Fruit fly (Drosophila melanogaster) whole organism, wandering third instar larva: ENCODE data around the gene CG10801.

Experiments used
- Abd-B ChIP-seq: fragments of >200 bp; optimal IDR thresholded peaks from 2 replicates; lab custom pipeline; 2017; ENCODE audit warnings: missing biosample characterization, missing genetic modification characterization
- CG32264 ChIP-seq: fragments of 200-800 bp; sonication (Bioruptor generic); optimal IDR thresholded peaks from 2 replicates; lab custom pipeline; 2016; ENCODE audit warnings: missing biosample characterization, missing genetic modification characterization
- CG9705 ChIP-seq: fragments of 200-800 bp; sonication (Bioruptor generic); optimal IDR thresholded peaks from 2 replicates; lab custom pipeline; 2018; ENCODE audit warnings: missing biosample characterization, mild to moderate bottlenecking, missing genetic modification characterization
- CrebA ChIP-seq: fragments of 200-800 bp; sonication (Bioruptor generic); optimal IDR thresholded peaks from 2 replicates; lab custom pipeline; 2016; ENCODE audit warnings: missing biosample characterization, mild to moderate bottlenecking, missing genetic modification characterization, borderline replicate concordance
- Dfd ChIP-seq: fragments of >200 bp; optimal IDR thresholded peaks from 2 replicates; lab custom pipeline; 2017; ENCODE audit warnings: missing biosample characterization, missing genetic modification characterization
- Dif ChIP-seq: fragments of 200-275, 200-300 bp; sonication (Bioruptor generic); optimal IDR thresholded peaks from 2 replicates; lab custom pipeline; 2018; ENCODE audit warnings: missing biosample characterization, missing genetic modification characterization; ENCODE audit not compliant: partially characterized antibody
- GATAd ChIP-seq: sonication (Bioruptor generic); optimal IDR thresholded peaks from 2 replicates; lab custom pipeline; 2016; ENCODE audit warnings: missing biosample characterization, missing genetic modification characterization
- HLH106 ChIP-seq: fragments of 200-800 bp; optimal IDR thresholded peaks from 3 replicates; lab custom pipeline; 2019; ENCODE audit warnings: missing biosample characterization, mild to moderate bottlenecking, missing genetic modification characterization, moderate library complexity
- Hnf4 ChIP-seq: fragments of 200-800 bp; sonication (Bioruptor generic); optimal IDR thresholded peaks from 2 replicates; lab custom pipeline; 2016; ENCODE audit warnings: missing biosample characterization, mild to moderate bottlenecking, missing genetic modification characterization
- Hr78 ChIP-seq: fragments of >200 bp; optimal IDR thresholded peaks from 2 replicates; lab custom pipeline; 2017; ENCODE audit warnings: missing biosample characterization, missing genetic modification characterization
- Hr83 ChIP-seq: fragments of 200-300 bp; sonication (Bioruptor generic); optimal IDR thresholded peaks from 2 replicates; lab custom pipeline; 2016; ENCODE audit warnings: missing biosample characterization, mild to moderate bottlenecking, missing genetic modification characterization, moderate library complexity; ENCODE audit not compliant: poor library complexity, severe bottlenecking
- Jra ChIP-seq: sonication (Bioruptor generic); optimal IDR thresholded peaks from 2 replicates; lab custom pipeline; 2016; ENCODE audit warnings: missing biosample characterization, missing genetic modification characterization
- Mio ChIP-seq: sonication (Bioruptor generic); optimal IDR thresholded peaks from 2 replicates; lab custom pipeline; 2016; ENCODE audit warnings: missing biosample characterization, missing genetic modification characterization
- Myc ChIP-seq: fragments of >200 bp; optimal IDR thresholded peaks from 2 replicates; lab custom pipeline; 2017
- N ChIP-seq: fragments of >200 bp; optimal IDR thresholded peaks from 2 replicates; lab custom pipeline; 2018; ENCODE audit warnings: missing biosample characterization, missing external identifiers, missing genetic modification characterization
- OdsH ChIP-seq: fragments of 200-800 bp; sonication (Bioruptor generic); optimal IDR thresholded peaks from 2 replicates; lab custom pipeline; 2016; ENCODE audit warnings: missing biosample characterization, mild to moderate bottlenecking, missing genetic modification characterization
- Rel ChIP-seq, 2 experiments: fragments of 200-800 bp; sonication (Bioruptor generic) in 1 of 2; optimal IDR thresholded peaks; 2 replicates in 1 of 2; 3 replicates in 1 of 2; lab custom pipeline; 2016 to 2019; ENCODE audit warnings: mild to moderate bottlenecking in 2 of 2, missing biosample characterization in 2 of 2, missing genetic modification characterization in 2 of 2, moderate library complexity in 1 of 2
- Sp1 ChIP-seq: fragments of 200-800 bp; sonication (Bioruptor generic); optimal IDR thresholded peaks from 3 replicates; lab custom pipeline; 2019; ENCODE audit warnings: missing biosample characterization, mild to moderate bottlenecking, missing genetic modification characterization, moderate library complexity
- Vsx2 ChIP-seq: fragments of 200-300, 225-300 bp; sonication (Bioruptor generic); optimal IDR thresholded peaks from 2 replicates; lab custom pipeline; 2018; ENCODE audit warnings: missing biosample characterization, missing genetic modification characterization; ENCODE audit not compliant: partially characterized antibody
- br ChIP-seq: fragments of 200-800 bp; sonication (Bioruptor generic); optimal IDR thresholded peaks from 2 replicates; lab custom pipeline; 2016; ENCODE audit warnings: missing biosample characterization, missing genetic modification characterization
- brk ChIP-seq: fragments of 200-800 bp; sonication (Bioruptor generic); optimal IDR thresholded peaks from 2 replicates; lab custom pipeline; 2016; ENCODE audit warnings: missing biosample characterization, mild to moderate bottlenecking, missing genetic modification characterization
- dl ChIP-seq, 2 experiments: fragments of 175-275, 200-275 bp in 1 of 2; fragments of 200-275 bp in 1 of 2; sonication (Bioruptor generic); optimal IDR thresholded peaks; lab custom pipeline; 2018; ENCODE audit warnings: mild to moderate bottlenecking in 2 of 2, missing biosample characterization in 2 of 2, missing genetic modification characterization in 2 of 2, moderate library complexity in 2 of 2; ENCODE audit not compliant: partially characterized antibody in 2 of 2, insufficient read depth in 1 of 2
- dmrt93B ChIP-seq: fragments of 200-800 bp; sonication (Bioruptor generic); optimal IDR thresholded peaks from 2 replicates; lab custom pipeline; 2018; ENCODE audit warnings: missing biosample characterization, mild to moderate bottlenecking, missing genetic modification characterization
- dsf ChIP-seq: sonication (Bioruptor generic); optimal IDR thresholded peaks from 2 replicates; lab custom pipeline; 2016; ENCODE audit warnings: missing biosample characterization, missing genetic modification characterization, borderline replicate concordance
- ey ChIP-seq: fragments of 200-800 bp; sonication (Bioruptor generic); optimal IDR thresholded peaks from 2 replicates; lab custom pipeline; 2016; ENCODE audit warnings: missing biosample characterization, missing genetic modification characterization
- foxo ChIP-seq, 2 experiments: fragments of 200-800 bp; sonication (Bioruptor generic); optimal IDR thresholded peaks; 2 replicates in 1 of 2; 3 replicates in 1 of 2; lab custom pipeline; 2016 to 2017; ENCODE audit warnings: missing biosample characterization in 2 of 2, missing genetic modification characterization in 2 of 2
- fru ChIP-seq: fragments of 200-800 bp; sonication (Bioruptor generic); optimal IDR thresholded peaks from 3 replicates; lab custom pipeline; 2016; ENCODE audit warnings: missing biosample characterization, mild to moderate bottlenecking, missing genetic modification characterization
- h ChIP-seq: fragments of 200-800 bp; sonication (Bioruptor generic); optimal IDR thresholded peaks from 3 replicates; lab custom pipeline; 2016; ENCODE audit warnings: missing biosample characterization, mild to moderate bottlenecking, missing genetic modification characterization
- jim ChIP-seq: fragments of 175-275, 200-325 bp; sonication (Bioruptor generic); optimal IDR thresholded peaks from 2 replicates; lab custom pipeline; 2016; ENCODE audit warnings: missing biosample characterization, mild to moderate bottlenecking, missing genetic modification characterization
- lola ChIP-seq: fragments of >200 bp; optimal IDR thresholded peaks from 2 replicates; lab custom pipeline; 2017; ENCODE audit warnings: missing biosample characterization, missing genetic modification characterization
- pan ChIP-seq: fragments of >200 bp; optimal IDR thresholded peaks from 2 replicates; lab custom pipeline; 2017
- psq ChIP-seq: fragments of 200-800 bp; sonication (Bioruptor generic); optimal IDR thresholded peaks from 3 replicates; lab custom pipeline; 2017; ENCODE audit warnings: missing biosample characterization, mild to moderate bottlenecking, missing genetic modification characterization, moderate library complexity
- rgr ChIP-seq: fragments of 200-800 bp; sonication (Bioruptor generic); optimal IDR thresholded peaks from 3 replicates; lab custom pipeline; 2016; ENCODE audit warnings: missing biosample characterization, mild to moderate bottlenecking, missing genetic modification characterization
- sage ChIP-seq: fragments of 200-800 bp; sonication (Bioruptor generic); optimal IDR thresholded peaks from 2 replicates; lab custom pipeline; 2016; ENCODE audit warnings: missing biosample characterization, mild to moderate bottlenecking, missing genetic modification characterization
- sv ChIP-seq: fragments of 200-800 bp; sonication (Bioruptor generic); optimal IDR thresholded peaks from 3 replicates; lab custom pipeline; 2016; ENCODE audit warnings: missing biosample characterization, missing genetic modification characterization
- tai ChIP-seq: sonication (Bioruptor generic); optimal IDR thresholded peaks from 2 replicates; lab custom pipeline; 2016; ENCODE audit warnings: missing biosample characterization, missing genetic modification characterization
- usp ChIP-seq: fragments of >200 bp; optimal IDR thresholded peaks from 2 replicates; lab custom pipeline; 2017; ENCODE audit warnings: missing biosample characterization, missing genetic modification characterization
- woc ChIP-seq: sonication (Bioruptor generic); optimal IDR thresholded peaks from 2 replicates; lab custom pipeline; 2016; ENCODE audit warnings: missing biosample characterization, mild to moderate bottlenecking, missing genetic modification characterization

The CG10801 gene

DNA sequence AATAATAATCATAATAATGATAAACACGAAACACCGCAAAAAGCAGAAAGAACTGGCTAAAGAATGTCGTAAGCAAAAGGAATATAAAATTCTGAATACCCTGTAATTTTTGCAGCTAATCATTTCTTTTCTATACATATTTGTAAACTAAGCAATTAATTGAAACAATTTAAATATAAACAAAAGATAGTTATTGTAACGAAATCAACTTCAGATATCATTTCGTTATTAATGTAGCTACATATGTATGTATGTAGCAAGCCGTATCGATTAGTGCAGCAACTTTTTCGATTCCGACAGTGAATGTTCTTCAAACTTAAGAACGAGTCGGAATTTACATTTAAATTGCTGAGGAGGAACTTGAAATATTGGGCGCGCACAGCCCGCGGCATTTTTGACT, 13.2 kb downstream of the CG10801 start (continued):
- no peak for TF ChIP-seq dmrt93B (GFP tag; lab: Kevin White, UChicago)

DNA sequence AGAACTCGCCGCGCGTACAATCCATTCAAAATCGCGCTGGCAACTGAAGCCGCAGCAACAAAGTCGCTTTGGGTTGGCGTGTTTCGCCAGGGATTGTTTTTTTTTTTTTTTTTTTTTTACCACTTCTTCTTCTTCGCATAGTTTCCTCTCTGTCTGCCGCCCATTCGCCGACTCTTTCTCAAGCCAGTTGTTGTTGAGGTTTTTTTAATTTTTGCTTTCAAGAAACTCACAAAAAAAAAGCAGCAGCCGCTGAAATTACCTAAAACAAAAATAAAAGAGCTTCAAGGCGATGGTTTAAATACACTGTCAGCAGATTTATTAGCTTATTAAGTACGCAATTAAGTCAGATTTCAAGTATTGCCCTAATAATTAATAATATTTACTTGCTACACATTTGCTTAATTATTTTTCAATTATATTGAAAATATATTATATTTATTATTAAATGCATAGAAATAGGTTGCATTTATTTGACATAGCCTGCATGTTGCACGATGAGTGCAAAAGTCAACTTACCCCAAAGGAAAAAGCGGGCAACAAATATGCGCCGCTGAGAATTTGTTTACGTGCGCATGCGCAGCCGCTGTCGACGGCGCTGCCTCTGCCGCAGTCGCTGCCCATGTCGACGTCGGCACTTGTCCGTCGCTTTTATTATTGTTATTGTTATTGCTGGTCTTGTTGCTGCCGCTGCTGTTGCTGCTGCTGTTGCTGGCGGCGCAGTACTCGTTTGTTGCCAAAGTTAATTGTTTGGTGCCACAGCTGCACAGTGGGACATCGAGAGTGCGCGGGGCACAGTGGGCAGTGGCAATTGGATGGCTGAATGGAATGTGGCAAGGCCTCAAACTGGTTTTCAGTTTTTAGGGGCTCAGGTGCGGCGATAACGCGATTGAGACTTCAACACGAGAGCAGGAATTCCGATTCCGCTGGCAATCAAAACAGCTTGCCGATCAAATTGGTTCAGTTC, 14.4 kb downstream of the CG10801 start, which contains the start of gene CG12206:
CG12206 (minus strand) TSS at position 49 of the 964 bp plus-strand sequence.
- TF ChIP-seq ey (GFP tag; lab: Kevin White, UChicago) = no peak
- TF ChIP-seq Sp1 (GFP tag; lab: Kevin White, UChicago) = peak; percentile 89
- TF ChIP-seq fru (GFP tag; lab: Kevin White, UChicago) = peak; percentile 35
- no peak for TF ChIP-seq brk (GFP tag; lab: Kevin White, UChicago)
- TF ChIP-seq dmrt93B (GFP tag; lab: Kevin White, UChicago) = peak; percentile 61
- no peak for TF ChIP-seq usp
- no peak for TF ChIP-seq Jra
- no peak for TF ChIP-seq dsf (GFP tag; lab: Kevin White, UChicago)
- TF ChIP-seq sage (GFP tag; lab: Kevin White, UChicago) = no peak
- no peak for TF ChIP-seq dl (GFP tag; optimal IDR thresholded peaks at IDR 0.05; lab: Kevin White, UChicago; ENCODE audit: insufficient read depth in 1 of 2, partially characterized antibody in 2 of 2)
- peak; percentile 47 for TF ChIP-seq Dfd (GFP tag; lab: Kevin White, UChicago)
- TF ChIP-seq Hr83 (GFP tag; lab: Kevin White, UChicago) = no peak
- no peak for TF ChIP-seq sv (GFP tag; lab: Kevin White, UChicago)
- TF ChIP-seq Hr78 (GFP tag; lab: Kevin White, UChicago) = no peak
- peak; percentile 70 for TF ChIP-seq Dif (GFP tag; lab: Kevin White, UChicago)
- TF ChIP-seq Myc (lab: Kevin White, UChicago) = no peak
- TF ChIP-seq Rel (GFP tag; optimal IDR thresholded peaks at IDR 0.05; lab: Kevin White, UChicago) = no peak
- peak; percentile 49 for TF ChIP-seq Rel (tag; optimal IDR thresholded peaks at IDR 0.05; lab: Kevin White, UChicago)
- peak; percentile 60 for TF ChIP-seq jim (GFP tag; lab: Kevin White, UChicago)
- no peak for TF ChIP-seq CG32264 (GFP tag; lab: Kevin White, UChicago)
- TF ChIP-seq woc = peak; percentile 65
- no peak for TF ChIP-seq lola
- peak in 1 of 2 experiments; percentile 60 for TF ChIP-seq foxo (GFP tag; optimal IDR thresholded peaks at IDR 0.05; lab: Kevin White, UChicago)
- peak; percentile 49 for TF ChIP-seq rgr (GFP tag; lab: Kevin White, UChicago)
- no peak for TF ChIP-seq N
- peak; percentile 56 for TF ChIP-seq CG9705
- TF ChIP-seq psq = peak; percentile 61
- no peak for TF ChIP-seq OdsH
- TF ChIP-seq Vsx2 (GFP tag; lab: Kevin White, UChicago) = no peak
- TF ChIP-seq Hnf4 = no peak
- TF ChIP-seq pan (lab: Kevin White, UChicago) = no peak
- TF ChIP-seq tai (GFP tag; lab: Kevin White, UChicago) = no peak
- TF ChIP-seq GATAd = no peak
- TF ChIP-seq h (GFP tag; lab: Kevin White, UChicago) = peak; percentile 38
- no peak for TF ChIP-seq Mio (GFP tag; lab: Kevin White, UChicago)
- no peak for TF ChIP-seq CrebA (GFP tag; lab: Kevin White, UChicago)
- TF ChIP-seq Abd-B (GFP tag; lab: Kevin White, UChicago) = no peak
- no peak for TF ChIP-seq br
- peak; percentile 87 for TF ChIP-seq HLH106 (tag; lab: Kevin White, UChicago)
